Fruit fly (Drosophila melanogaster) whole organism, embryonic: ENCODE data around the gene CG46441.

Experiments
- CG10431 ChIP-seq: fragments of 200-800 bp; sonication (Bioruptor generic); optimal IDR thresholded peaks from 3 replicates; lab custom pipeline; 2018; ENCODE audit warnings: missing biosample characterization, mild to moderate bottlenecking, missing genetic modification characterization
- CG10979 ChIP-seq: fragments of 200-800 bp; sonication (Bioruptor generic); optimal IDR thresholded peaks from 2 replicates; lab custom pipeline; 2018; ENCODE audit warnings: missing biosample characterization, mild to moderate bottlenecking, missing genetic modification characterization, moderate library complexity
- CG11093 ChIP-seq: fragments of 200-800 bp; sonication (Bioruptor generic); IDR thresholded peaks from 3 replicates; pipeline ENCODE4 v1.3.6; 2022; ENCODE audit warnings: missing biosample characterization, missing genetic modification characterization
- CG1529 ChIP-seq: fragments of 200-800 bp; sonication (Bioruptor generic); optimal IDR thresholded peaks from 3 replicates; lab custom pipeline; 2018; ENCODE audit warnings: missing biosample characterization, missing genetic modification characterization
- CG15601 ChIP-seq: fragments of 200-800 bp; sonication (Bioruptor generic); optimal IDR thresholded peaks from 3 replicates; lab custom pipeline; 2019; ENCODE audit warnings: missing biosample characterization, mild to moderate bottlenecking, missing genetic modification characterization, moderate library complexity
- CG15696 ChIP-seq: fragments of 200-800 bp; sonication (Bioruptor generic); optimal IDR thresholded peaks from 2 replicates; lab custom pipeline; 2019; ENCODE audit warnings: missing biosample characterization, mild to moderate bottlenecking, missing genetic modification characterization, moderate library complexity
- CG2202 ChIP-seq: fragments of 200-800 bp; sonication (Bioruptor generic); optimal IDR thresholded peaks from 2 replicates; lab custom pipeline; 2018; ENCODE audit warnings: missing biosample characterization, mild to moderate bottlenecking, missing genetic modification characterization
- CG2678 ChIP-seq: fragments of 200-800 bp; sonication (Bioruptor generic); optimal IDR thresholded peaks from 3 replicates; lab custom pipeline; 2019; ENCODE audit warnings: missing biosample characterization, mild to moderate bottlenecking, missing genetic modification characterization, moderate library complexity
- CG2875 ChIP-seq: fragments of 200-800 bp; sonication (Bioruptor generic); optimal IDR thresholded peaks from 2 replicates; lab custom pipeline; 2017; ENCODE audit warnings: missing biosample characterization, mild to moderate bottlenecking, missing genetic modification characterization, missing genetic modification reagents
- CG30403 ChIP-seq: fragments of 200-800 bp; sonication (Bioruptor generic); optimal IDR thresholded peaks from 3 replicates; lab custom pipeline; 2016; ENCODE audit warnings: missing biosample characterization, missing genetic modification characterization
- CG30431 ChIP-seq: fragments of 200-800 bp; sonication (Bioruptor generic); optimal IDR thresholded peaks from 2 replicates; lab custom pipeline; 2017; ENCODE audit warnings: missing biosample characterization, missing genetic modification characterization
- CG33557 ChIP-seq: fragments of 200-800 bp; sonication (Bioruptor generic); optimal IDR thresholded peaks from 2 replicates; lab custom pipeline; 2019; ENCODE audit warnings: missing biosample characterization, mild to moderate bottlenecking, missing genetic modification characterization, moderate library complexity
- CG34376 ChIP-seq: fragments of 200-800 bp; sonication (Bioruptor generic); optimal IDR thresholded peaks from 2 replicates; lab custom pipeline; 2018; ENCODE audit warnings: missing biosample characterization, mild to moderate bottlenecking, missing genetic modification characterization
- CG4282 ChIP-seq: fragments of 200-800 bp; sonication (Bioruptor generic); optimal IDR thresholded peaks from 2 replicates; lab custom pipeline; 2016; ENCODE audit warnings: missing biosample characterization, missing genetic modification characterization
- CG4328 ChIP-seq: fragments of 200-800 bp; sonication (Bioruptor generic); optimal IDR thresholded peaks from 3 replicates; lab custom pipeline; 2017; ENCODE audit warnings: missing biosample characterization, missing genetic modification reagents, missing genetic modification characterization
- CG7745 ChIP-seq: fragments of 200-800 bp; sonication (Bioruptor generic); optimal IDR thresholded peaks from 2 replicates; lab custom pipeline; 2018; ENCODE audit warnings: missing biosample characterization, mild to moderate bottlenecking, missing genetic modification characterization, moderate library complexity
- CG8281 ChIP-seq: fragments of 200-800 bp; sonication (Bioruptor generic); optimal IDR thresholded peaks from 2 replicates; lab custom pipeline; 2018; ENCODE audit warnings: missing biosample characterization, mild to moderate bottlenecking, missing genetic modification characterization, moderate library complexity
- Deaf1 ChIP-seq: fragments of 200-800 bp; optimal IDR thresholded peaks from 3 replicates; lab custom pipeline; 2019; ENCODE audit warnings: missing biosample characterization, mild to moderate bottlenecking, missing genetic modification characterization, moderate library complexity
- Drgx ChIP-seq: fragments of 200-800 bp; sonication (Bioruptor generic); IDR thresholded peaks from 2 replicates; pipeline ENCODE4 v1.3.6; 2022; ENCODE audit warnings: missing biosample characterization, missing genetic modification characterization
- E2f2 ChIP-seq: fragments of 200-800 bp; sonication (Bioruptor generic); IDR thresholded peaks from 2 replicates; pipeline ENCODE4 v1.3.6; 2022; ENCODE audit warnings: missing biosample characterization, missing genetic modification characterization
- Elba2 ChIP-seq: fragments of 200-800 bp; sonication (Bioruptor generic); optimal IDR thresholded peaks from 3 replicates; lab custom pipeline; 2016; ENCODE audit warnings: missing biosample characterization, missing genetic modification characterization
- Hr39 ChIP-seq: fragments of >200 bp; optimal IDR thresholded peaks from 2 replicates; lab custom pipeline; 2017
- Hr78 ChIP-seq, 2 experiments: fragments of 200-800 bp in 1 of 2; fragments of >200 bp in 1 of 2; sonication (Bioruptor generic) in 1 of 2; optimal IDR thresholded peaks; 2 replicates each; lab custom pipeline; 2017 to 2019; ENCODE audit warnings: missing biosample characterization in 2 of 2, missing genetic modification characterization in 2 of 2, mild to moderate bottlenecking in 1 of 2, moderate library complexity in 1 of 2
- MBD-R2 ChIP-seq: fragments of 200-800 bp; sonication (Bioruptor generic); IDR thresholded peaks from 2 replicates; pipeline ENCODE4 v1.3.6; 2022; ENCODE audit warnings: missing biosample characterization, missing genetic modification characterization
- Max ChIP-seq: fragments of 200-800 bp; sonication (Bioruptor generic); optimal IDR thresholded peaks from 2 replicates; lab custom pipeline; 2016; ENCODE audit warnings: missing biosample characterization, mild to moderate bottlenecking, missing genetic modification characterization
- NC2β ChIP-seq: fragments of 200-800 bp; sonication (Bioruptor generic); optimal IDR thresholded peaks from 2 replicates; lab custom pipeline; 2016; ENCODE audit warnings: missing biosample characterization, missing genetic modification characterization
- Poxn ChIP-seq: fragments of 200-800 bp; sonication (Bioruptor generic); IDR thresholded peaks from 2 replicates; pipeline ENCODE4 v1.3.6; 2022; ENCODE audit warnings: missing biosample characterization, missing genetic modification characterization
- Trl ChIP-seq, 3 experiments: fragments of >200 bp in 2 of 3; fragments of 200-800 bp in 1 of 3; sonication (Bioruptor generic) in 1 of 3; optimal IDR thresholded peaks; 2 replicates in 1 of 3; 3 replicates in 2 of 3; lab custom pipeline; 2016 to 2017; ENCODE audit warnings: missing biosample characterization in 1 of 3, missing genetic modification characterization in 1 of 3
- Xrp1 ChIP-seq: fragments of 200-800 bp; sonication (Bioruptor generic); IDR thresholded peaks from 2 replicates; pipeline ENCODE4 v1.3.6; 2022; ENCODE audit warnings: missing biosample characterization, missing genetic modification characterization
- ac ChIP-seq: fragments of 200-800 bp; sonication (Bioruptor generic); optimal IDR thresholded peaks from 3 replicates; lab custom pipeline; 2017; ENCODE audit warnings: missing biosample characterization, mild to moderate bottlenecking, missing genetic modification characterization
- cg ChIP-seq: fragments of 200-800 bp; sonication (Bioruptor generic); optimal IDR thresholded peaks from 3 replicates; lab custom pipeline; 2019; ENCODE audit warnings: missing biosample characterization, mild to moderate bottlenecking, missing genetic modification characterization, moderate library complexity
- chinmo ChIP-seq: fragments of 200-800 bp; sonication (Bioruptor generic); IDR thresholded peaks from 4 replicates; pipeline ENCODE4 v1.3.6; 2022; ENCODE audit warnings: missing biosample characterization, missing genetic modification characterization; ENCODE audit not compliant: partially characterized antibody
- exex ChIP-seq: fragments of 200-800 bp; sonication (Bioruptor generic); optimal IDR thresholded peaks from 4 replicates; lab custom pipeline; 2018; ENCODE audit warnings: missing biosample characterization, mild to moderate bottlenecking, missing genetic modification characterization, moderate library complexity
- gem ChIP-seq: fragments of 200-800 bp; sonication (Bioruptor generic); optimal IDR thresholded peaks from 2 replicates; lab custom pipeline; 2019; ENCODE audit warnings: missing biosample characterization, mild to moderate bottlenecking, missing genetic modification characterization, moderate library complexity
- grn ChIP-seq: fragments of 200-800 bp; sonication (Bioruptor generic); optimal IDR thresholded peaks from 3 replicates; lab custom pipeline; 2017; ENCODE audit warnings: missing biosample characterization, missing genetic modification characterization
- gro ChIP-seq: fragments of 200-800 bp; sonication (Bioruptor generic); optimal IDR thresholded peaks from 2 replicates; lab custom pipeline; 2016; ENCODE audit warnings: missing biosample characterization, missing genetic modification characterization
- gt ChIP-seq: fragments of 200-800 bp; sonication (Bioruptor generic); IDR thresholded peaks from 2 replicates; pipeline ENCODE4 v1.3.6; 2022; ENCODE audit warnings: missing biosample characterization, missing genetic modification characterization
- lmd ChIP-seq: fragments of 200-800 bp; sonication (Bioruptor generic); IDR thresholded peaks from 2 replicates; pipeline ENCODE4 v1.3.6; 2022; ENCODE audit warnings: missing biosample characterization, missing genetic modification characterization
- lola ChIP-seq, 3 experiments: fragments of >200 bp in 2 of 3; fragments of 200-800 bp in 1 of 3; sonication (Bioruptor generic) in 1 of 3; optimal IDR thresholded peaks; 2 replicates each; lab custom pipeline; 2017 to 2019; ENCODE audit warnings: missing biosample characterization in 3 of 3, missing genetic modification characterization in 3 of 3, mild to moderate bottlenecking in 1 of 3, moderate library complexity in 1 of 3
- lov ChIP-seq, 2 experiments: fragments of 200-800 bp in 1 of 2; fragments of >200 bp in 1 of 2; sonication (Bioruptor generic) in 1 of 2; IDR thresholded peaks in 1 of 2; optimal IDR thresholded peaks in 1 of 2; 2 replicates in 1 of 2; 3 replicates in 1 of 2; pipeline versions ENCODE4 v1.3.6 to Lab custom; 2017 to 2022; ENCODE audit warnings: missing biosample characterization in 1 of 2, missing genetic modification characterization in 1 of 2
- nmo ChIP-seq: fragments of 200-800 bp; sonication (Bioruptor generic); optimal IDR thresholded peaks from 2 replicates; lab custom pipeline; 2018; ENCODE audit warnings: missing biosample characterization, mild to moderate bottlenecking, missing genetic modification characterization, moderate library complexity
- odd ChIP-seq: fragments of 200-800 bp; sonication (Bioruptor generic); optimal IDR thresholded peaks from 2 replicates; lab custom pipeline; 2017; ENCODE audit warnings: missing biosample characterization, mild to moderate bottlenecking, missing genetic modification characterization
- org-1 ChIP-seq: fragments of 200-800 bp; sonication (Bioruptor generic); optimal IDR thresholded peaks from 2 replicates; lab custom pipeline; 2017; ENCODE audit warnings: missing biosample characterization, missing genetic modification characterization
- pho ChIP-seq: fragments of 200-800 bp; sonication (Bioruptor generic); optimal IDR thresholded peaks from 2 replicates; lab custom pipeline; 2016; ENCODE audit warnings: missing biosample characterization, missing genetic modification characterization
- salm ChIP-seq: fragments of 200-800 bp; sonication (Bioruptor generic); optimal IDR thresholded peaks from 2 replicates; lab custom pipeline; 2018; ENCODE audit warnings: missing biosample characterization, mild to moderate bottlenecking, missing genetic modification characterization
- sisA ChIP-seq: fragments of 200-800 bp; sonication (Bioruptor generic); IDR thresholded peaks from 2 replicates; pipeline ENCODE4 v1.3.6; 2022; ENCODE audit warnings: missing biosample characterization, missing genetic modification characterization

CG46441 gene

DNA sequence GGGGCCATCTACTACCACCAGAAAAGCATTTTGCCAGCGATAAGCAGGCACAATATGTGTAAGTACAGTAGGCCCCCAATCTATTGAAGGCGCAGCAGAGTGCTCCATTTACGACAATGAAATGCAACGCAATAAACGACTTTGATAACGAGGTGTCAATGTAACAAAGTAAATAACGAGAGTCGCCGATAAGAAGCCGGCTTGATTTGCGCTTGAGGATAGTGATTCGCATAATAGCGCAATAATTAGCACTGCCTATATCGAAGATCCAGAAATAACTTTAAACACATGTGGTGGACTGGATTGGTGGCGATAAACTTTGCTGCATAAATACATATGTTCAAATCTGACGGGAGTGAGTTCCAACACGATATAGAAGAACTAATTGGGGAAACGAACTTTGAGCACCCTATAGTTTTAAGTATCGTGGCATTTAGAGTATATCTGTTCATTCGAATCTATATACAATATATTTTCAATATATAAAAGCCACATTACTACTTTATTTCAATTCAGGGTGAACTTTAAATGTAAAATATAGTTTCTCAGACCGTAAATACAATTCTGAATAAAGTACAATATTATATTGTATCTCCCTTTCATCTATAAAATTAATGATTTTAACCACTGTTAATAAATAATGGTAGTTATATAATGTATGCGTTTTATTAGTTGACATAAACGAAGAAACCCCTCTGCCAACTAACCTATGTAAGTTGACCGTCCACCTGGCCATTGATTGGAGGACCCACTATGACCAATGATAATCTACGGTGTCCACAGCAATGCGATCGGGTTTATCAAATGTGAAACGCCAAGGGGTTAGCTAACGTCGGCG is 47.4 kb upstream of the CG46441 start (continued):
- TF ChIP-seq CG4282 (no peak), Drgx (peak; percentile 32; the same call in 1 of the 2 replicates)

DNA sequence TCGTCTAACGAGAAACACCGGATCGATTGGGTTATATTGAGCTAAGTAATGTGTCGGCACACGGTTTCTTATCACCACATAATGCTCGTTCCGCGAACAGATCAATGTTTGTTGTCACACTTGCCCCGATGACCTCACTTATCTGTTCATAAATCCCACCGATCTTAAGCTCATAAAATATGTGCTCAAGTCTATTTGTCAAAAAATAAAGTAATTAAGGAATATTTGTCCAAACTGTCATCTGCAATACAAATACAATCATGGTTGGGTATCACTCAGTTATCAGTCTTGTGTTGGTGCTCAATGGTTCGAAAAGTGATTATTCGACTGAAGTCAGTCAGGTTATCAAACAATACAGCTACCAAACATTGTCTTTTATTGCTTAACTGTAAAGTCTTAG is 46.4 kb upstream of the CG46441 start:
- peak; percentile 34 for TF ChIP-seq gro (GFP tag; lab: Kevin White, UChicago)
- no peak for TF ChIP-seq CG4328 (GFP tag; lab: Kevin White, UChicago)
- 0 out of 4 replicates have a peak, but pooled peaks have one; percentile 14 for TF ChIP-seq chinmo
- no peak for TF ChIP-seq CG30403 (GFP tag; lab: Kevin White, UChicago)
- TF ChIP-seq NC2β (GFP tag; lab: Kevin White, UChicago), result peak; percentile 37
- peak; percentile 54; the same call in 1 of the 2 replicates for TF ChIP-seq Xrp1 (GFP tag; lab: Robert Waterston, UW)
- TF ChIP-seq sisA (GFP tag; lab: Robert Waterston, UW), result no peak
- no peak for TF ChIP-seq E2f2 (GFP tag; lab: Robert Waterston, UW)
- peak; percentile 28 for TF ChIP-seq grn (GFP tag; lab: Kevin White, UChicago)
- TF ChIP-seq Poxn (GFP tag; lab: Robert Waterston, UW), result no peak
- no peak for TF ChIP-seq Hr39 (lab: Kevin White, UChicago)
- peak; percentile 8 for TF ChIP-seq Max (GFP tag; lab: Kevin White, UChicago)
- peak; percentile 22 for TF ChIP-seq CG34376 (GFP tag; lab: Kevin White, UChicago)
- TF ChIP-seq odd (GFP tag; lab: Kevin White, UChicago), result peak; percentile 54
- no peak for TF ChIP-seq CG1529
- TF ChIP-seq CG8281, result no peak
- peak in 1 of 3 experiments; percentile 35 for TF ChIP-seq lola (GFP tag; optimal IDR thresholded peaks at IDR 0.05; lab: Kevin White, UChicago)
- no peak for TF ChIP-seq CG2678 (tag; lab: Kevin White, UChicago)
- TF ChIP-seq ac, result peak; percentile 26
- TF ChIP-seq Trl (optimal IDR thresholded peaks at IDR 0.05; lab: Kevin White, UChicago), result no peak
- TF ChIP-seq Trl (GFP tag; optimal IDR thresholded peaks at IDR 0.05; lab: Kevin White, UChicago), result no peak
- no peak for TF ChIP-seq Deaf1
- TF ChIP-seq Hr78 (GFP tag; optimal IDR thresholded peaks at IDR 0.05; lab: Kevin White, UChicago), result peak in 1 of 2 experiments; percentile 77
- TF ChIP-seq gt (GFP tag; lab: Robert Waterston, UW), result no peak
- TF ChIP-seq lov (optimal IDR thresholded peaks at IDR 0.05; lab: Kevin White, UChicago), result no peak
- 0 out of 3 replicates have a peak, but pooled peaks have one; percentile 30 for TF ChIP-seq lov (GFP tag; IDR thresholded peaks at IDR 0.05; lab: Robert Waterston, UW)
- peak; percentile 20 for TF ChIP-seq cg
- no peak for TF ChIP-seq CG30431
- TF ChIP-seq CG10979 (tag; lab: Kevin White, UChicago), result peak; percentile 12
- TF ChIP-seq org-1 (GFP tag; lab: Kevin White, UChicago), result peak; percentile 10
- no peak for TF ChIP-seq Elba2 (GFP tag; lab: Kevin White, UChicago)
- TF ChIP-seq pho (GFP tag; lab: Kevin White, UChicago), result no peak
- peak; percentile 6 for TF ChIP-seq CG15601 (tag; lab: Kevin White, UChicago)
- no peak for TF ChIP-seq nmo
- no peak for TF ChIP-seq lmd
- TF ChIP-seq CG11093 (GFP tag; lab: Robert Waterston, UW), result no peak
- no peak for TF ChIP-seq CG10431 (GFP tag; lab: Kevin White, UChicago)
- TF ChIP-seq MBD-R2, result no peak
- peak; percentile 37 for TF ChIP-seq exex (tag; lab: Kevin White, UChicago)
- TF ChIP-seq salm (tag; lab: Kevin White, UChicago), result no peak
- TF ChIP-seq CG7745 (tag; lab: Kevin White, UChicago), result peak; percentile 61
- peak; percentile 32 for TF ChIP-seq CG33557 (GFP tag; lab: Kevin White, UChicago)
- peak; percentile 51 for TF ChIP-seq CG2202
- peak; percentile 37 for TF ChIP-seq gem
- TF ChIP-seq CG2875 (GFP tag; lab: Kevin White, UChicago), result peak; percentile 13
- TF ChIP-seq CG15696 (tag; lab: Kevin White, UChicago), result peak; percentile 76
